Worm (Caenorhabditis elegans): ENCODE measurements around the gene C50B8.4.

C50B8.4 gene

DNA sequence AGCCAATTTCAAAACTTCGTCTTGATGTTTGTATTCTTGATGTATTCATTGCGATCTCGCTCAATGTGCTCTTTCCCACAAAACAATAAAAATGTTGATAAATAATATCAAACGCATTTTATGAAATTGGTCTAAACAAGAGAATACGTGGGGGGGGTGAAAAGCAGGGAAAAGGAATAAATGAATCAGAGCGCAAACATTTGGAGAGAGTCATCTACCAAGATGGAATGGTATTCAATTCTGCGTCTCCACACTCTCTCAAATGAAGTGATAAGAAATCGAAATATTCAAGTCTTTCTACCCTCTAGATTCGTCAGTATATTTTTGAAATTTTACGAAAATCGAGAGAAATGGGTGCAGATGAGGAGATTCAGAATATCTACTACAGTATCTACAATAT is 8.9 kb downstream of the C50B8.4 start, which contains the start of gene C50B8.5:
C50B8.5 (plus strand) TSS at position 273 of the 400 bp plus-strand sequence.
- TF ChIP-seq klf-2 (GFP tag; conservative IDR thresholded peaks at IDR 0.05) (no peak), ref-1 (GFP tag; conservative IDR thresholded peaks at IDR 0.05) (no peak), flt-1 (GFP tag; IDR thresholded peaks at IDR 0.05) (no peak), tab-1 (GFP tag; IDR thresholded peaks at IDR 0.05) (no peak), med-1 (GFP tag; optimal IDR thresholded peaks at IDR 0.05; ENCODE audit: insufficient read depth) (no peak), ztf-29 (GFP tag; IDR thresholded peaks at IDR 0.05) (no peak), ztf-23 (GFP tag; IDR thresholded peaks at IDR 0.05) (no peak), T22C8.4 (GFP tag; IDR thresholded peaks at IDR 0.05) (no peak), cog-1 (tag; optimal IDR thresholded peaks at IDR 0.05) (no peak)

DNA sequence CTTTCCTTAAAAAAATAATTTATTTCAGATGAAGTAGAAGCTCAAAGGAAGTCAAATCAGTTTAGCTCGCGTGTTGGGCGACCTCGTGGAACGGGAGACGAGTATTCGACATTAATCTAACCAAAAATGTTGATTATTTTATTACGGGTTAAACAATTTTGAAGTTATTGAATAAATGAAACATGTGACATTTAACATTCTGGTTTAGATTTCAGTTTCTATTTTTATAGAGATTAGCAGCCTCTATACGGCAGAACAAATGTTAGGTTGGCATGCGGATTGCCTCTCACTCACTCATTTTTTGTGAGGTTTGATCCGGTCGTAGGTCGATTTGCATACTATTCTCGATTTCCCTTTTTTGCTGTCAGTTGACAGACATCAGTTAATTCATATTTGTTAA is 12.7 kb downstream of the C50B8.4 start, which contains the start of gene F53F4.1:
F53F4.1 (plus strand) TSS at position 301 of the 400 bp plus-strand sequence.
- no peak for TF ChIP-seq T22C8.4 (GFP tag; IDR thresholded peaks at IDR 0.05)

DNA sequence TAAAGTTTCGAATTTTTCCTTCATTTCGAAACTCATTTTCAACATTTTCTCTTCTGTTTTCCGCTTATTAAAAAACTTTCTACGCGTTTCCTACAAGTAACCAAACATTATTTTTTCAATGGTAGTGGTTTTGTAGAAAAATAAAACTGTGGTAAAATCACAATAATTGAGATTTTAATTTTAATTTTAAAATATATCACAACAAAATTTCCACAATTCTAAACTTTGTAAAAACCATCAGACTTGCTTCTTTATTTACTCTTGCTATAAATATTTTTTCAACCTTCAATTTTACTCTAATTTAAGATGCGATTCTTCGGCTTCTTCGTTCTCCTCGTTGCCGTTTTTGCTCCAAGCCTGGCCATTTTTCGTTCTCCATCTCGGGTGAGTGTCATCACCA is 16.1 kb downstream of the C50B8.4 start, which contains the start of gene F53F4.17:
F53F4.17 (plus strand) TSS at position 301 of the 400 bp plus-strand sequence.
- TF ChIP-seq flt-1 (GFP tag; IDR thresholded peaks at IDR 0.05) (no peak), ztf-23 (GFP tag; IDR thresholded peaks at IDR 0.05) (no peak), ref-1 (GFP tag; conservative IDR thresholded peaks at IDR 0.05) (no peak), tab-1 (GFP tag; IDR thresholded peaks at IDR 0.05) (no peak), ztf-29 (GFP tag; IDR thresholded peaks at IDR 0.05) (no peak), med-1 (GFP tag; optimal IDR thresholded peaks at IDR 0.05; ENCODE audit: insufficient read depth) (no peak), klf-2 (GFP tag; conservative IDR thresholded peaks at IDR 0.05) (no peak), cog-1 (tag; optimal IDR thresholded peaks at IDR 0.05) (no peak), T22C8.4 (GFP tag; IDR thresholded peaks at IDR 0.05) (no peak)

- TF ChIP-seq ref-1 (GFP tag; conservative IDR thresholded peaks at IDR 0.05) (no peak), T22C8.4 (GFP tag; IDR thresholded peaks at IDR 0.05) (no peak), flt-1 (GFP tag; IDR thresholded peaks at IDR 0.05) (no peak), klf-2 (GFP tag; conservative IDR thresholded peaks at IDR 0.05) (no peak), tab-1 (GFP tag; IDR thresholded peaks at IDR 0.05) (no peak), cog-1 (tag; optimal IDR thresholded peaks at IDR 0.05) (no peak), med-1 (GFP tag; optimal IDR thresholded peaks at IDR 0.05; ENCODE audit: insufficient read depth) (no peak)
These were observed 17.8 kb downstream of the C50B8.4 start, which contains the start of the genes F53F4.2 and F53F4.18 for ce11 chrV:13589494-13590176. F53F4.2 (minus strand) TSS chrV:13589594. F53F4.18 (plus strand) TSS chrV:13590126.

DNA sequence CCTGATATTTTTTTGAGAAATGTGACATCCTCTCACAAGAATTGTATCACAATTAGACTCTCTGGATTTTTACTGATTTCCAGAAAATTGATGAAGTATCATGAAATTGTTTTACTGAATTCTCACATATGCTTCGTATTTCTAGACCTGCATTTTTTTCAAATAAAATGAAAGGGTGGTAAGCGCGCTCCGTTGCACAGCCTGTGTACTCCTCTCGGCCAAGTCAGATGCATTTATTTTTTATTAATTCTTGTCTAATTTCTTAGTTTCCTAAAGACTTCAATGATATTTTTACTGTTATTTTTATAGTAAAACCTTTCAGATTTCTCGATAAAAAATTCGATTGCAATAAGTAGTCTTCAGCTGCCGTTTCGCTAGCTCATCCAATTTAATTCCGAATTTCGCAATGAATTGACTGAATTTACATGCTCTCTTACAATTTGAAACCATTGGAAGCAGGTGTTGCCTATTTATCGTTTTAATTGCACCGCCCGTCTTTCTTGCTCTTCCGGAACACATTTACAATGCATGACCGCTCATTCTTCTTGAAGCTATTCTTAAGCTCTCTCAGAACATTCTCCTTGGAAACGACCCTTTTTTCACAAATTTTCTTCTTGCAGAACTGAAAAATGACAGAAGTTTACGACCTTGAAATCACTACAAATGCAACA is 19.8 kb downstream of the C50B8.4 start, which contains the start of gene tbcb-1:
tbcb-1 (plus strand) TSS at position 621 of the 671 bp plus-strand sequence.
- TF ChIP-seq cog-1 (tag; optimal IDR thresholded peaks at IDR 0.05), result no peak
- TF ChIP-seq flt-1 (GFP tag; IDR thresholded peaks at IDR 0.05), result no peak
- no peak for TF ChIP-seq T22C8.4 (GFP tag; IDR thresholded peaks at IDR 0.05)
- no peak for TF ChIP-seq tab-1 (GFP tag; IDR thresholded peaks at IDR 0.05)
- TF ChIP-seq klf-2 (GFP tag; conservative IDR thresholded peaks at IDR 0.05), result no peak
- no peak for TF ChIP-seq ref-1 (GFP tag; conservative IDR thresholded peaks at IDR 0.05)
- no peak for TF ChIP-seq med-1 (GFP tag; optimal IDR thresholded peaks at IDR 0.05; ENCODE audit: insufficient read depth)
- no peak for TF ChIP-seq ztf-23 (GFP tag; IDR thresholded peaks at IDR 0.05)
- TF ChIP-seq ztf-29 (GFP tag; IDR thresholded peaks at IDR 0.05), result no peak

- no peak for TF ChIP-seq ztf-23 (GFP tag; IDR thresholded peaks at IDR 0.05)
- TF ChIP-seq flt-1 (GFP tag; IDR thresholded peaks at IDR 0.05), result no peak
These were observed 21.3 kb downstream of the C50B8.4 start, which contains the start of gene F53F4.4 for ce11 chrV:13593083-13593482. F53F4.4 (plus strand) TSS chrV:13593383.

- TF ChIP-seq T22C8.4 (GFP tag; IDR thresholded peaks at IDR 0.05) (no peak), ztf-23 (GFP tag; IDR thresholded peaks at IDR 0.05) (no peak), ref-1 (GFP tag; conservative IDR thresholded peaks at IDR 0.05) (no peak), klf-2 (GFP tag; conservative IDR thresholded peaks at IDR 0.05) (no peak), cog-1 (tag; optimal IDR thresholded peaks at IDR 0.05) (no peak), tab-1 (GFP tag; IDR thresholded peaks at IDR 0.05) (no peak), ztf-29 (GFP tag; IDR thresholded peaks at IDR 0.05) (no peak), med-1 (GFP tag; optimal IDR thresholded peaks at IDR 0.05; ENCODE audit: insufficient read depth) (no peak), flt-1 (GFP tag; IDR thresholded peaks at IDR 0.05) (no peak)
These were observed 26.6 kb downstream of the C50B8.4 start for ce11 chrV:13598370-13598769.

ce11 chrV:13600882-13601281 is 29.1 kb downstream of the C50B8.4 start, which contains the start of gene rdy-2:
rdy-2 (minus strand) TSS chrV:13600982.
- no peak for TF ChIP-seq cog-1 (tag; optimal IDR thresholded peaks at IDR 0.05)
- TF ChIP-seq ztf-23 (GFP tag; IDR thresholded peaks at IDR 0.05), result no peak
- no peak for TF ChIP-seq med-1 (GFP tag; optimal IDR thresholded peaks at IDR 0.05; ENCODE audit: insufficient read depth)
- TF ChIP-seq T22C8.4 (GFP tag; IDR thresholded peaks at IDR 0.05), result no peak
- no peak for TF ChIP-seq tab-1 (GFP tag; IDR thresholded peaks at IDR 0.05)
- no peak for TF ChIP-seq klf-2 (GFP tag; conservative IDR thresholded peaks at IDR 0.05)
- no peak for TF ChIP-seq ref-1 (GFP tag; conservative IDR thresholded peaks at IDR 0.05)
- no peak for TF ChIP-seq ztf-29 (GFP tag; IDR thresholded peaks at IDR 0.05)
- TF ChIP-seq flt-1 (GFP tag; IDR thresholded peaks at IDR 0.05), result no peak

DNA sequence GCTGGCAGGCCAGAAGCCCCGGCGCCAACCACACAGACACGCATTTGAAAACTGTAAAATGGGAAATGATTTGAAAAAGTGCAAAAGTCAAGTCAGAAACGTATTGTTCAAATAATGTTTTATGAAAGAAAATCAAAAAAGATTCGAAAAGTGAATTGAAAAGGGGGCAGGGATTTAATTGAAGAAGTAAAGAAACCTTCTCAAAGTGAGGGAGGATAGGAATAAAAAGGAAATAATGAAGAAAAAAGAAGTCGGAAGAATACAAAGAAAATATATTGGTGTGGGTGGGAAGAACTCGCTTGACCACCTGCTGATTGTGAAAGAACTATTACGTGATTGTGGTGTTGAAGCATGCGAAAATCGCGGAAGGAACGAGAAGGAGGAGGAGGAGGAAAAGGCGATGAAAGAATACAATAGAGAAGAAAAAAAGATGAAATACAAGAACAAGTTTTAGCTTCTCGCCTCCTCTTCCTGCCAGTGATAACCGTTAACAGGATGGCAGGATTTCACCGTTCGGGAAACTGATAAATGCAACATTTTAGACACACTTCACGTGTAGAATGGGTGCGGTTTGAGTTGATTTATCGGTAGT is 34.9 kb downstream of the C50B8.4 start, which contains the start of gene fmo-4:
fmo-4 (minus strand) TSS at position 51 of the 592 bp plus-strand sequence.
- no peak for TF ChIP-seq ztf-23 (GFP tag; IDR thresholded peaks at IDR 0.05)
- no peak for TF ChIP-seq cog-1 (tag; optimal IDR thresholded peaks at IDR 0.05)
- TF ChIP-seq flt-1 (GFP tag; IDR thresholded peaks at IDR 0.05), result no peak
- TF ChIP-seq T22C8.4 (GFP tag; IDR thresholded peaks at IDR 0.05), result no peak
- TF ChIP-seq ref-1 (GFP tag; conservative IDR thresholded peaks at IDR 0.05), result no peak
- no peak for TF ChIP-seq klf-2 (GFP tag; conservative IDR thresholded peaks at IDR 0.05)
- TF ChIP-seq med-1 (GFP tag; optimal IDR thresholded peaks at IDR 0.05; ENCODE audit: insufficient read depth), result no peak
- TF ChIP-seq tab-1 (GFP tag; IDR thresholded peaks at IDR 0.05), result no peak
- TF ChIP-seq ztf-29 (GFP tag; IDR thresholded peaks at IDR 0.05), result no peak
